Worm (Caenorhabditis elegans) whole organism, L1 larva: Measurements from ENCODE around the gene enu-3.2.

Experiments
- ama-1 ChIP-seq: fragments of 150-350 bp; optimal IDR thresholded peaks from 2 replicates; lab custom pipeline; 2014
- dpl-1 ChIP-seq, 3 experiments: fragments of 150-350 bp in 2 of 3; sonication (generic microtip) in 1 of 3; optimal IDR thresholded peaks; 2 replicates each; lab custom pipeline; 2014 to 2017; ENCODE audit warnings: missing biosample characterization in 3 of 3, missing genetic modification characterization in 3 of 3, missing genetic modification reagents in 3 of 3
- fkh-10 ChIP-seq: sonication (generic microtip); optimal IDR thresholded peaks from 2 replicates; lab custom pipeline; 2017; ENCODE audit warnings: missing biosample characterization, missing genetic modification reagents, missing genetic modification characterization
- lin-13 ChIP-seq: fragments of 150-350 bp; optimal IDR thresholded peaks from 2 replicates; lab custom pipeline; 2014; ENCODE audit warnings: missing biosample characterization, missing genetic modification reagents, missing genetic modification characterization
- lin-15B ChIP-seq: fragments of 150-350 bp; sonication (generic microtip); optimal IDR thresholded peaks from 3 replicates; lab custom pipeline; 2014; ENCODE audit warnings: missing biosample characterization, missing genetic modification characterization
- nhr-11 ChIP-seq: fragments of 150-350 bp; optimal IDR thresholded peaks from 2 replicates; lab custom pipeline; 2014; ENCODE audit warnings: missing biosample characterization, missing genetic modification characterization
- nhr-28 ChIP-seq: fragments of 150-350 bp; optimal IDR thresholded peaks from 2 replicates; lab custom pipeline; 2014; ENCODE audit warnings: missing biosample characterization, missing genetic modification characterization
- nhr-76 ChIP-seq: sonication (generic microtip); optimal IDR thresholded peaks from 2 replicates; lab custom pipeline; 2017; ENCODE audit warnings: missing biosample characterization, missing genetic modification characterization
- tlp-1 ChIP-seq: fragments of 150-350 bp; optimal IDR thresholded peaks from 2 replicates; lab custom pipeline; 2014; ENCODE audit warnings: missing biosample characterization, missing genetic modification characterization
- zag-1 ChIP-seq: fragments of 150-350 bp; optimal IDR thresholded peaks from 2 replicates; lab custom pipeline; 2014; ENCODE audit warnings: missing biosample characterization, missing genetic modification characterization
- ztf-4 ChIP-seq: fragments of 150-350 bp; optimal IDR thresholded peaks from 2 replicates; lab custom pipeline; 2014; ENCODE audit warnings: missing biosample characterization, missing genetic modification characterization

- TF ChIP-seq ama-1 (no peak), lin-15B (tag; lab: Kevin White, UChicago) (no peak), nhr-76 (tag; lab: Kevin White, UChicago) (no peak), nhr-11 (no peak), tlp-1 (tag; lab: Kevin White, UChicago) (no peak), nhr-28 (tag; lab: Kevin White, UChicago) (no peak), ztf-4 (no peak), zag-1 (tag; lab: Kevin White, UChicago) (no peak), lin-13 (GFP tag; lab: Kevin White, UChicago) (no peak), dpl-1 (GFP tag; optimal IDR thresholded peaks at IDR 0.05; lab: Kevin White, UChicago) (no peak), fkh-10 (GFP tag; lab: Kevin White, UChicago) (no peak)
Measured at ce11 chrIII:4766842-4767241, 18.2 kb downstream of the enu-3.2 start.
